Worm (Caenorhabditis elegans) whole organism, L4 larva: ENCODE data around the gene ZC449.7.

Experiments
- F10B5.3 ChIP-seq: sonication (generic microtip); optimal IDR thresholded peaks from 2 replicates; lab custom pipeline; 2016; ENCODE audit warnings: mild to moderate bottlenecking, missing genetic modification characterization, missing compliant biosample characterization
- F26F4.8 ChIP-seq: fragments of 200-800 bp; sonication (Bioruptor generic); conservative IDR thresholded peaks from 2 replicates; pipeline ENCODE4 v1.3.6; 2022; ENCODE audit warnings: missing genetic modification characterization, missing compliant biosample characterization
- F37D6.2 ChIP-seq: sonication (generic microtip); optimal IDR thresholded peaks from 2 replicates; lab custom pipeline; 2016; ENCODE audit warnings: mild to moderate bottlenecking, missing genetic modification characterization, missing compliant biosample characterization
- F44E2.7 ChIP-seq: fragments of 200-800 bp; sonication (Bioruptor generic); IDR thresholded peaks from 2 replicates; pipeline ENCODE4 v2.1.2; 2022; ENCODE audit warnings: missing genetic modification characterization, missing compliant biosample characterization
- T20F7.1 ChIP-seq: fragments of 200-800 bp; sonication (Bioruptor generic); optimal IDR thresholded peaks from 2 replicates; lab custom pipeline; 2018; ENCODE audit warnings: mild to moderate bottlenecking, missing genetic modification characterization, missing compliant biosample characterization
- Y105C5A.15 ChIP-seq: fragments of 200-800 bp; sonication (Bioruptor generic); IDR thresholded peaks from 2 replicates; pipeline ENCODE4 v1.3.6; 2022; ENCODE audit warnings: missing genetic modification characterization, missing compliant biosample characterization
- Y75B8A.6 ChIP-seq: fragments of 200-800 bp; sonication (Bioruptor generic); IDR thresholded peaks from 2 replicates; pipeline ENCODE4 v1.3.6; 2022; ENCODE audit warnings: missing genetic modification reagents, missing genetic modification characterization, missing compliant biosample characterization
- ZK337.2 ChIP-seq: fragments of 200-800 bp; sonication (Bioruptor generic); IDR thresholded peaks from 2 replicates; pipeline ENCODE4 v1.3.6; 2022; ENCODE audit warnings: missing genetic modification reagents, missing genetic modification characterization, missing compliant biosample characterization
- ZK546.5 ChIP-seq, 2 experiments: sonication (generic microtip); optimal IDR thresholded peaks; 2 replicates each; lab custom pipeline; 2017; ENCODE audit warnings: missing biosample characterization in 2 of 2, missing genetic modification characterization in 2 of 2
- aly-2 ChIP-seq: sonication (generic microtip); optimal IDR thresholded peaks from 2 replicates; lab custom pipeline; 2018; ENCODE audit warnings: missing biosample characterization, missing genetic modification characterization
- attf-4 ChIP-seq: sonication (generic microtip); optimal IDR thresholded peaks from 3 replicates; lab custom pipeline; 2017; ENCODE audit warnings: missing biosample characterization, missing genetic modification characterization
- ceh-20 ChIP-seq: fragments of 200-800 bp; sonication (Bioruptor generic); IDR thresholded peaks from 2 replicates; pipeline ENCODE4 v1.3.6; 2022; ENCODE audit warnings: missing genetic modification reagents, missing genetic modification characterization, missing compliant biosample characterization
- ceh-28 ChIP-seq: fragments of 150-350 bp; optimal IDR thresholded peaks from 2 replicates; lab custom pipeline; 2014; ENCODE audit warnings: missing biosample characterization, missing genetic modification reagents, missing genetic modification characterization
- ceh-44 ChIP-seq: fragments of 200-800 bp; sonication (Bioruptor generic); IDR thresholded peaks from 2 replicates; pipeline ENCODE4 v1.3.6; 2022; ENCODE audit warnings: missing genetic modification reagents, missing genetic modification characterization, missing compliant biosample characterization
- ctbp-1 ChIP-seq: fragments of 200-800 bp; sonication (Bioruptor generic); IDR thresholded peaks from 2 replicates; pipeline ENCODE4 v1.3.6; 2022; ENCODE audit warnings: missing genetic modification reagents, missing genetic modification characterization, missing compliant biosample characterization
- daf-16 ChIP-seq, 3 experiments: sonication (generic microtip); optimal IDR thresholded peaks; 2 replicates each; lab custom pipeline; 2016 to 2017; ENCODE audit warnings: missing genetic modification characterization in 3 of 3, missing genetic modification reagents in 3 of 3, mild to moderate bottlenecking in 2 of 3, missing compliant biosample characterization in 2 of 3, missing biosample characterization in 1 of 3, moderate library complexity in 1 of 3
- daf-19 ChIP-seq: fragments of 200-800 bp; sonication (Bioruptor generic); conservative IDR thresholded peaks from 2 replicates; pipeline ENCODE4 v1.3.6; 2022; ENCODE audit warnings: missing genetic modification characterization, missing compliant biosample characterization
- dmd-6 ChIP-seq: fragments of 200-800 bp; sonication (Bioruptor generic); IDR thresholded peaks from 2 replicates; pipeline ENCODE4 v1.3.6; 2022; ENCODE audit warnings: missing genetic modification reagents, missing genetic modification characterization, missing compliant biosample characterization
- dmd-9 ChIP-seq: fragments of 200-800 bp; sonication (Bioruptor generic); IDR thresholded peaks from 2 replicates; pipeline ENCODE4 v1.3.6; 2022; ENCODE audit warnings: missing genetic modification reagents, missing genetic modification characterization, missing compliant biosample characterization
- dpl-1 ChIP-seq: fragments of 150-350 bp; optimal IDR thresholded peaks from 2 replicates; lab custom pipeline; 2014; ENCODE audit warnings: missing biosample characterization, missing genetic modification reagents, missing genetic modification characterization
- duxl-1 ChIP-seq: sonication (generic microtip); optimal IDR thresholded peaks from 2 replicates; lab custom pipeline; 2016; ENCODE audit warnings: mild to moderate bottlenecking, missing genetic modification characterization, moderate library complexity, missing compliant biosample characterization; ENCODE audit not compliant: poor library complexity
- egl-43 ChIP-seq: fragments of 200-800 bp; sonication (Bioruptor generic); IDR thresholded peaks from 2 replicates; pipeline ENCODE4 v1.3.6; 2022; ENCODE audit warnings: missing genetic modification reagents, missing genetic modification characterization, missing compliant biosample characterization
- gei-8 ChIP-seq: fragments of 200-800 bp; sonication (Bioruptor generic); optimal IDR thresholded peaks from 2 replicates; lab custom pipeline; 2018; ENCODE audit warnings: mild to moderate bottlenecking, missing genetic modification characterization, missing compliant biosample characterization
- hif-1 ChIP-seq, 2 experiments: sonication (generic microtip); optimal IDR thresholded peaks; 2 replicates each; lab custom pipeline; 2016 to 2017; ENCODE audit warnings: missing compliant biosample characterization in 2 of 2, missing genetic modification characterization in 2 of 2, missing genetic modification reagents in 2 of 2, missing genotype in 2 of 2, mild to moderate bottlenecking in 1 of 2
- hlh-11 ChIP-seq: fragments of 200-800 bp; sonication (Bioruptor generic); optimal IDR thresholded peaks from 2 replicates; lab custom pipeline; 2018; ENCODE audit warnings: mild to moderate bottlenecking, missing genetic modification characterization, missing compliant biosample characterization
- hlh-30 ChIP-seq: sonication (generic microtip); optimal IDR thresholded peaks from 2 replicates; lab custom pipeline; 2017; ENCODE audit warnings: antibody characterized with exemption, mild to moderate bottlenecking, missing genetic modification characterization, missing compliant biosample characterization; ENCODE audit not compliant: insufficient read depth
- hmg-1.1 ChIP-seq: fragments of 200-800 bp; sonication (Bioruptor generic); IDR thresholded peaks from 2 replicates; pipeline ENCODE4 v1.3.6; 2022; ENCODE audit warnings: missing genetic modification reagents, missing genetic modification characterization, missing compliant biosample characterization
- madf-5 ChIP-seq, 2 experiments: fragments of 200-800 bp; sonication (Bioruptor generic); IDR thresholded peaks; 2 replicates each; pipeline ENCODE4 v1.3.6; 2022; ENCODE audit warnings: missing compliant biosample characterization in 2 of 2, missing genetic modification characterization in 2 of 2
- mep-1 ChIP-seq: fragments of 150-350 bp; sonication (generic microtip); optimal IDR thresholded peaks from 3 replicates; lab custom pipeline; 2014; ENCODE audit warnings: missing biosample characterization, missing genetic modification characterization
- mes-2 ChIP-seq: sonication (generic microtip); optimal IDR thresholded peaks from 2 replicates; lab custom pipeline; 2016; ENCODE audit warnings: missing genotype, mild to moderate bottlenecking, missing genetic modification characterization, missing compliant biosample characterization; ENCODE audit not compliant: poor library complexity, severe bottlenecking
- nhr-102 ChIP-seq: sonication (generic microtip); optimal IDR thresholded peaks from 2 replicates; lab custom pipeline; 2016; ENCODE audit warnings: mild to moderate bottlenecking, missing genetic modification characterization, moderate library complexity, missing compliant biosample characterization
- nhr-11 ChIP-seq: fragments of 150-350 bp; optimal IDR thresholded peaks from 2 replicates; lab custom pipeline; 2014; ENCODE audit warnings: missing biosample characterization, missing genetic modification characterization
- nhr-111 ChIP-seq: fragments of 200-800 bp; sonication (Bioruptor generic); optimal IDR thresholded peaks from 2 replicates; lab custom pipeline; 2018; ENCODE audit warnings: mild to moderate bottlenecking, missing genetic modification characterization, missing compliant biosample characterization
- nhr-42 ChIP-seq: fragments of 200-800 bp; sonication (Bioruptor generic); IDR thresholded peaks from 2 replicates; pipeline ENCODE4 v1.3.6; 2022; ENCODE audit warnings: missing genetic modification characterization, missing compliant biosample characterization
- nhr-48 ChIP-seq: sonication (generic microtip); optimal IDR thresholded peaks from 2 replicates; lab custom pipeline; 2016; ENCODE audit warnings: mild to moderate bottlenecking, missing genetic modification characterization, missing compliant biosample characterization
- nhr-77 ChIP-seq: fragments of 150-350 bp; optimal IDR thresholded peaks from 2 replicates; lab custom pipeline; 2014; ENCODE audit warnings: missing biosample characterization, missing genetic modification characterization
- php-3 ChIP-seq: fragments of 200-800 bp; sonication (Bioruptor generic); IDR thresholded peaks from 2 replicates; pipeline ENCODE4 v1.3.6; 2022; ENCODE audit warnings: missing genetic modification reagents, missing genetic modification characterization, missing compliant biosample characterization
- rbr-2 ChIP-seq: sonication (generic microtip); optimal IDR thresholded peaks from 2 replicates; lab custom pipeline; 2016; ENCODE audit warnings: missing genotype, missing genetic modification characterization, missing compliant biosample characterization
- sdz-12 ChIP-seq: fragments of 200-800 bp; sonication (Bioruptor generic); optimal IDR thresholded peaks from 2 replicates; lab custom pipeline; 2018; ENCODE audit warnings: mild to moderate bottlenecking, missing genetic modification characterization, missing compliant biosample characterization
- set-16 ChIP-seq: fragments of 200-800 bp; sonication (Bioruptor generic); IDR thresholded peaks from 2 replicates; pipeline ENCODE4 v1.3.6; 2022; ENCODE audit warnings: missing genetic modification reagents, missing genetic modification characterization, missing compliant biosample characterization
- snpc-1.2 ChIP-seq: fragments of 200-800 bp; sonication (Bioruptor generic); IDR thresholded peaks from 2 replicates; pipeline ENCODE4 v1.3.6; 2022; ENCODE audit warnings: missing genetic modification reagents, missing genetic modification characterization, missing compliant biosample characterization
- snpc-4 ChIP-seq: fragments of 150-350 bp; optimal IDR thresholded peaks from 2 replicates; lab custom pipeline; 2014; ENCODE audit warnings: missing biosample characterization, missing genetic modification characterization
- spr-1 ChIP-seq: sonication (generic microtip); optimal IDR thresholded peaks from 2 replicates; lab custom pipeline; 2016; ENCODE audit warnings: mild to moderate bottlenecking, missing genetic modification characterization, missing compliant biosample characterization
- spr-3 ChIP-seq: fragments of 200-800 bp; sonication (Bioruptor generic); optimal IDR thresholded peaks from 2 replicates; lab custom pipeline; 2018; ENCODE audit warnings: mild to moderate bottlenecking, missing genetic modification characterization, missing compliant biosample characterization
- tra-1 ChIP-seq: fragments of 200-800 bp; sonication (Bioruptor generic); IDR thresholded peaks from 2 replicates; pipeline ENCODE4 v1.3.6; 2022; ENCODE audit warnings: missing genetic modification reagents, missing genetic modification characterization, missing compliant biosample characterization
- unc-62 ChIP-seq, 3 experiments: fragments of 150-350 bp in 1 of 3; sonication (generic microtip); optimal IDR thresholded peaks in 2 of 3; peaks in 1 of 3; 1 replicate in 1 of 3; 2 replicates in 2 of 3; lab custom pipeline; 2014 to 2017; ENCODE audit warnings: missing biosample characterization in 3 of 3, missing genetic modification characterization in 3 of 3, missing genetic modification reagents in 3 of 3, missing genotype in 1 of 3
- vab-7 ChIP-seq: fragments of 200-800 bp; sonication (Bioruptor generic); IDR thresholded peaks from 2 replicates; pipeline ENCODE4 v1.3.6; 2022; ENCODE audit warnings: missing genetic modification reagents, missing genetic modification characterization, missing compliant biosample characterization
- zip-2 ChIP-seq: fragments of 150-350 bp; optimal IDR thresholded peaks from 2 replicates; lab custom pipeline; 2014; ENCODE audit warnings: missing biosample characterization, missing genetic modification characterization
- ztf-7 ChIP-seq: fragments of 150-350 bp; optimal IDR thresholded peaks from 2 replicates; lab custom pipeline; 2014; ENCODE audit warnings: missing biosample characterization, missing genetic modification characterization

Gene ZC449.7

DNA sequence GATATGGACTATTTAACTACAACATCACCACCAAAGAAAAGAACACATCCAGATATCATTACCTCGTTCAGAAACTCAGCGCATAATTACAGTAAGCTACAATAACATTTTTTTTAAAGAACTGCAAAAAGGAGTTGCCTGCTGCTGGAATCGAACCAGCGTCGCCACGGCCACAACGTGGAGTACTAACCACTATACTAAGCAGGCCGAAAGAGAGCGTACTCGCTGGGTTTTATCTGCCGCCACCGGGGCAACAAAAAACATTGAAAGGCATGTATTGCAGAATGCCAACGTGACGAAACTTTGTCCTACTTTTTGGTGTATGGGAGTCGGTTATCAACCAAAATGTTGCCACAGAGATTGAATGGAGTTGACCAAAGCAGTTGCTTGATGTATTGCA, 8.8 kb downstream of the ZC449.7 start (continued):
- TF ChIP-seq nhr-42 (GFP tag; lab: Robert Waterston, UW) (peak; percentile 65; the same call in 1 of the 2 replicates), nhr-102 (peak; percentile 24), dmd-6 (GFP tag; lab: Robert Waterston, UW) (peak; percentile 65), aly-2 (tag; lab: Kevin White, UChicago) (no peak), hlh-30 (tag; lab: Kevin White, UChicago) (peak; percentile 45), daf-19 (GFP tag; lab: Robert Waterston, UW) (peak; percentile 88), F10B5.3 (peak; percentile 19), duxl-1 (tag; lab: Kevin White, UChicago) (peak; percentile 82), vab-7 (GFP tag; lab: Robert Waterston, UW) (peak; percentile 80), Y105C5A.15 (GFP tag; lab: Robert Waterston, UW) (0 out of 2 replicates have a peak, but pooled peaks have one; percentile 49), dpl-1 (GFP tag; lab: Kevin White, UChicago) (peak; percentile 3), F37D6.2 (tag; lab: Kevin White, UChicago) (peak; percentile 35), spr-3 (no peak), egl-43 (peak; percentile 88), nhr-11 (peak; percentile 56), nhr-48 (tag; lab: Kevin White, UChicago) (peak; percentile 24), ZK546.5 (tag; optimal IDR thresholded peaks at IDR 0.05; lab: Kevin White, UChicago) (no peak), T20F7.1 (GFP tag; lab: Kevin White, UChicago) (peak; percentile 53), ztf-7 (peak; percentile 52), daf-16 (GFP tag; optimal IDR thresholded peaks at IDR 0.05; lab: Kevin White, UChicago) (peak in 1 of 2 experiments; percentile 46), daf-16 (tag; optimal IDR thresholded peaks at IDR 0.05; lab: Kevin White, UChicago) (no peak), madf-5 (GFP tag; IDR thresholded peaks at IDR 0.05; lab: Robert Waterston, UW) (peak in 1 of 2 experiments; percentile 87; a peak in 1 of 4 replicates), attf-4 (tag; lab: Kevin White, UChicago) (no peak), tra-1 (GFP tag; lab: Robert Waterston, UW) (peak; percentile 82), F26F4.8 (GFP tag; lab: Robert Waterston, UW) (peak; percentile 58; the same call in 1 of the 2 replicates), ctbp-1 (GFP tag; lab: Robert Waterston, UW) (peak; percentile 79), ZK337.2 (GFP tag; lab: Robert Waterston, UW) (peak; percentile 61), zip-2 (peak; percentile 67), nhr-111 (GFP tag; lab: Kevin White, UChicago) (no peak), dmd-9 (0 out of 2 replicates have a peak, but pooled peaks have one; percentile 42), ceh-20 (GFP tag; lab: Robert Waterston, UW) (peak; percentile 72; the same call in 1 of the 2 replicates), hmg-1.1 (peak; percentile 86), mes-2 (tag; lab: Kevin White, UChicago) (peak; percentile 86), ceh-44 (GFP tag; lab: Robert Waterston, UW) (0 out of 2 replicates have a peak, but pooled peaks have one; percentile 21), nhr-77 (tag; lab: Kevin White, UChicago) (peak; percentile 33), spr-1 (tag; lab: Kevin White, UChicago) (peak; percentile 17), php-3 (GFP tag; lab: Robert Waterston, UW) (peak; percentile 73; the same call in 1 of the 2 replicates), F44E2.7 (GFP tag; lab: Robert Waterston, UW) (no peak; the same call in 1 of the 2 replicates), Y75B8A.6 (GFP tag; lab: Robert Waterston, UW) (peak; percentile 61; the same call in 1 of the 2 replicates), mep-1 (peak; percentile 78), rbr-2 (peak; percentile 28), hlh-11 (tag; lab: Kevin White, UChicago) (peak; percentile 55), set-16 (GFP tag; lab: Robert Waterston, UW) (no peak), ceh-28 (tag; lab: Kevin White, UChicago) (no peak), unc-62 (GFP tag; optimal IDR thresholded peaks at IDR 0.05 in 1 of 2; lab: Kevin White, UChicago) (peak in 1 of 2 experiments; percentile 97), unc-62 (tag; optimal IDR thresholded peaks at IDR 0.05; lab: Kevin White, UChicago) (no peak), gei-8 (GFP tag; lab: Kevin White, UChicago) (peak; percentile 14), snpc-4 (tag; lab: Kevin White, UChicago) (no peak), sdz-12 (GFP tag; lab: Kevin White, UChicago) (peak; percentile 55), hif-1 (tag; optimal IDR thresholded peaks at IDR 0.05; lab: Kevin White, UChicago) (peak in 1 of 2 experiments; percentile 36), snpc-1.2 (GFP tag; lab: Robert Waterston, UW) (peak; percentile 87)
